Worm (Caenorhabditis elegans) whole organism, L3 larva: ENCODE measurements around the gene F43C1.7.

ENCODE experiments used
- R02D3.7 ChIP-seq: fragments of 150-350 bp; optimal IDR thresholded peaks from 2 replicates; lab custom pipeline; 2014; ENCODE audit warnings: missing biosample characterization, missing genetic modification characterization
- ZK546.5 ChIP-seq: sonication (generic microtip); optimal IDR thresholded peaks from 2 replicates; lab custom pipeline; 2017; ENCODE audit warnings: missing biosample characterization, missing genetic modification characterization
- aly-2 ChIP-seq: fragments of 150-350 bp; optimal IDR thresholded peaks from 2 replicates; lab custom pipeline; 2014; ENCODE audit warnings: missing biosample characterization, missing genetic modification characterization
- ama-1 ChIP-seq: fragments of 150-350 bp; optimal IDR thresholded peaks from 2 replicates; lab custom pipeline; 2018
- ceh-16 ChIP-seq: sonication (generic microtip); optimal IDR thresholded peaks from 2 replicates; lab custom pipeline; 2017; ENCODE audit warnings: missing biosample characterization, missing genetic modification characterization
- ceh-28 ChIP-seq: fragments of 150-350 bp; optimal IDR thresholded peaks from 2 replicates; lab custom pipeline; 2014; ENCODE audit warnings: missing biosample characterization, missing genetic modification reagents, missing genetic modification characterization
- ceh-82 ChIP-seq: fragments of 150-350 bp; optimal IDR thresholded peaks from 2 replicates; lab custom pipeline; 2014; ENCODE audit warnings: missing biosample characterization, missing genetic modification characterization
- ceh-9 ChIP-seq: sonication (generic microtip); optimal IDR thresholded peaks from 2 replicates; lab custom pipeline; 2018; ENCODE audit warnings: missing biosample characterization, missing genetic modification characterization
- daf-12 ChIP-seq: fragments of 150-350 bp; optimal IDR thresholded peaks from 2 replicates; lab custom pipeline; 2014; ENCODE audit warnings: missing biosample characterization, missing genetic modification reagents, missing genetic modification characterization
- egl-27 ChIP-seq: sonication (generic microtip); optimal IDR thresholded peaks from 4 replicates; lab custom pipeline; 2017; ENCODE audit warnings: missing biosample characterization, missing genetic modification reagents, missing genetic modification characterization
- egl-5 ChIP-seq: fragments of 150-350 bp; optimal IDR thresholded peaks from 2 replicates; lab custom pipeline; 2017; ENCODE audit warnings: missing biosample characterization, missing genetic modification reagents, missing genetic modification characterization, inconsistent platforms
- elt-1 ChIP-seq: fragments of 150-350 bp; optimal IDR thresholded peaks from 2 replicates; lab custom pipeline; 2014; ENCODE audit warnings: missing biosample characterization, missing genetic modification characterization
- elt-2 ChIP-seq: sonication (generic microtip); optimal IDR thresholded peaks from 2 replicates; lab custom pipeline; 2016; ENCODE audit warnings: missing genetic modification reagents, mild to moderate bottlenecking, missing genetic modification characterization, missing compliant biosample characterization
- elt-3 ChIP-seq, 3 experiments: fragments of 150-350 bp in 1 of 3; sonication (generic microtip) in 2 of 3; optimal IDR thresholded peaks; 2 replicates in 2 of 3; 4 replicates in 1 of 3; lab custom pipeline; 2014 to 2017; ENCODE audit warnings: missing biosample characterization in 3 of 3, missing genetic modification characterization in 3 of 3
- eor-1 ChIP-seq, 2 experiments: fragments of 150-350 bp; optimal IDR thresholded peaks; 2 replicates each; lab custom pipeline; 2014 to 2018; ENCODE audit warnings: missing biosample characterization in 2 of 2, missing genetic modification characterization in 2 of 2
- fkh-10 ChIP-seq: sonication (generic microtip); optimal IDR thresholded peaks from 2 replicates; lab custom pipeline; 2017; ENCODE audit warnings: missing biosample characterization, missing genetic modification reagents, missing genetic modification characterization
- fkh-2 ChIP-seq: fragments of 150-350 bp; optimal IDR thresholded peaks from 2 replicates; lab custom pipeline; 2014; ENCODE audit warnings: missing biosample characterization, missing genetic modification reagents, missing genetic modification characterization
- fos-1 ChIP-seq: fragments of 150-350 bp; optimal IDR thresholded peaks from 2 replicates; lab custom pipeline; 2014; ENCODE audit warnings: missing biosample characterization, missing genetic modification characterization
- hmg-11 ChIP-seq: sonication (generic microtip); optimal IDR thresholded peaks from 2 replicates; lab custom pipeline; 2016; ENCODE audit warnings: missing genetic modification characterization, missing compliant biosample characterization
- jun-1 ChIP-seq: fragments of 150-350 bp; optimal IDR thresholded peaks from 2 replicates; lab custom pipeline; 2014; ENCODE audit warnings: missing biosample characterization, missing genetic modification reagents, missing genetic modification characterization
- lin-15B ChIP-seq: fragments of 150-350 bp; optimal IDR thresholded peaks from 2 replicates; lab custom pipeline; 2014; ENCODE audit warnings: missing biosample characterization, missing genetic modification characterization
- lin-39 ChIP-seq: fragments of 150-350 bp; optimal IDR thresholded peaks from 2 replicates; lab custom pipeline; 2018; ENCODE audit warnings: missing biosample characterization, missing genetic modification reagents, missing genetic modification characterization
- lsy-12 ChIP-seq: sonication (generic microtip); optimal IDR thresholded peaks from 2 replicates; lab custom pipeline; 2016; ENCODE audit warnings: mild to moderate bottlenecking, missing genetic modification characterization, missing compliant biosample characterization
- mdl-1 ChIP-seq: fragments of 150-350 bp; optimal IDR thresholded peaks from 2 replicates; lab custom pipeline; 2014; ENCODE audit warnings: missing biosample characterization, missing genetic modification characterization
- mml-1 ChIP-seq: fragments of 150-350 bp; sonication (generic microtip); optimal IDR thresholded peaks from 3 replicates; lab custom pipeline; 2014; ENCODE audit warnings: missing biosample characterization, missing genetic modification characterization
- nfya-1 ChIP-seq: sonication (generic microtip); optimal IDR thresholded peaks from 2 replicates; lab custom pipeline; 2017; ENCODE audit warnings: missing genetic modification characterization, mild to moderate bottlenecking, missing compliant biosample characterization, antibody characterized with exemption, moderate library complexity; ENCODE audit not compliant: insufficient read depth
- nhr-11 ChIP-seq: fragments of 150-350 bp; optimal IDR thresholded peaks from 2 replicates; lab custom pipeline; 2014; ENCODE audit warnings: missing biosample characterization, missing genetic modification characterization
- nhr-12 ChIP-seq: fragments of 150-350 bp; optimal IDR thresholded peaks from 2 replicates; lab custom pipeline; 2014; ENCODE audit warnings: missing biosample characterization, missing genetic modification characterization
- nhr-23 ChIP-seq: fragments of 150-350 bp; optimal IDR thresholded peaks from 2 replicates; lab custom pipeline; 2014; ENCODE audit warnings: missing biosample characterization, missing genetic modification reagents, missing genetic modification characterization
- nhr-237 ChIP-seq: fragments of 150-350 bp; optimal IDR thresholded peaks from 2 replicates; lab custom pipeline; 2014; ENCODE audit warnings: missing biosample characterization, missing genetic modification characterization
- nhr-25 ChIP-seq: sonication (generic microtip); optimal IDR thresholded peaks from 2 replicates; lab custom pipeline; 2017; ENCODE audit warnings: missing biosample characterization, missing genetic modification characterization
- nhr-28 ChIP-seq: fragments of 150-350 bp; optimal IDR thresholded peaks from 2 replicates; lab custom pipeline; 2014; ENCODE audit warnings: missing biosample characterization, missing genetic modification characterization
- nhr-43 ChIP-seq: sonication (generic microtip); optimal IDR thresholded peaks from 2 replicates; lab custom pipeline; 2016; ENCODE audit warnings: mild to moderate bottlenecking, missing genetic modification characterization, missing compliant biosample characterization; ENCODE audit not compliant: poor library complexity, severe bottlenecking
- nhr-67 ChIP-seq: fragments of 150-350 bp; optimal IDR thresholded peaks from 2 replicates; lab custom pipeline; 2014; ENCODE audit warnings: missing biosample characterization, missing genetic modification characterization
- nhr-76 ChIP-seq: fragments of 150-350 bp; sonication (generic microtip); optimal IDR thresholded peaks from 5 replicates; lab custom pipeline; 2014; ENCODE audit warnings: missing biosample characterization, missing genetic modification characterization
- nhr-77 ChIP-seq: fragments of 150-350 bp; optimal IDR thresholded peaks from 2 replicates; lab custom pipeline; 2014; ENCODE audit warnings: missing biosample characterization, missing genetic modification characterization
- pha-4 ChIP-seq: fragments of 150-350 bp; optimal IDR thresholded peaks from 2 replicates; lab custom pipeline; 2014; ENCODE audit warnings: missing biosample characterization, missing genetic modification reagents, missing genetic modification characterization
- pqm-1 ChIP-seq: fragments of 150-350 bp; optimal IDR thresholded peaks from 2 replicates; lab custom pipeline; 2017; ENCODE audit warnings: missing biosample characterization, missing genetic modification characterization, inconsistent platforms
- sea-2 ChIP-seq: fragments of 150-350 bp; sonication (generic microtip); optimal IDR thresholded peaks from 4 replicates; lab custom pipeline; 2014; ENCODE audit warnings: missing biosample characterization, missing genetic modification reagents, missing genetic modification characterization
- skn-1 ChIP-seq: fragments of 150-350 bp; optimal IDR thresholded peaks from 2 replicates; lab custom pipeline; 2014; ENCODE audit warnings: missing biosample characterization, missing genetic modification characterization
- snpc-4 ChIP-seq: fragments of 150-350 bp; optimal IDR thresholded peaks from 2 replicates; lab custom pipeline; 2014; ENCODE audit warnings: missing biosample characterization, missing genetic modification characterization
- tbx-2 ChIP-seq: sonication (generic microtip); optimal IDR thresholded peaks from 2 replicates; lab custom pipeline; 2016; ENCODE audit warnings: mild to moderate bottlenecking, missing genetic modification characterization, missing compliant biosample characterization
- unc-39 ChIP-seq: sonication (generic microtip); optimal IDR thresholded peaks from 4 replicates; lab custom pipeline; 2017; ENCODE audit warnings: missing biosample characterization, missing genetic modification characterization
- unc-62 ChIP-seq: fragments of 150-350 bp; sonication (generic microtip); optimal IDR thresholded peaks from 4 replicates; lab custom pipeline; 2014; ENCODE audit warnings: missing biosample characterization, missing genetic modification reagents, missing genetic modification characterization
- zag-1 ChIP-seq: fragments of 150-350 bp; optimal IDR thresholded peaks from 2 replicates; lab custom pipeline; 2014; ENCODE audit warnings: missing biosample characterization, missing genetic modification characterization
- ztf-11 ChIP-seq: fragments of 150-350 bp; optimal IDR thresholded peaks from 2 replicates; lab custom pipeline; 2014; ENCODE audit warnings: missing biosample characterization, missing genetic modification characterization
- ztf-4 ChIP-seq: fragments of 150-350 bp; optimal IDR thresholded peaks from 2 replicates; lab custom pipeline; 2014; ENCODE audit warnings: missing biosample characterization, missing genetic modification characterization

F43C1.7 gene

ce11 chrIII:4196988-4197384 is 45.4 kb downstream of the F43C1.7 start, which contains the start of gene asd-1:
asd-1 (plus strand) TSS chrIII:4197285.
- TF ChIP-seq lin-39 (tag; lab: Kevin White, UChicago): no peak
- TF ChIP-seq eor-1 (tag; optimal IDR thresholded peaks at IDR 0.05; lab: Kevin White, UChicago): no peak
- TF ChIP-seq ama-1: no peak
- TF ChIP-seq ZK546.5 (tag; lab: Kevin White, UChicago): no peak
- TF ChIP-seq elt-1: no peak
- TF ChIP-seq nhr-67 (tag; lab: Kevin White, UChicago): no peak
- no peak for TF ChIP-seq R02D3.7 (tag; lab: Kevin White, UChicago)
- no peak for TF ChIP-seq fkh-2
- TF ChIP-seq elt-3 (tag; optimal IDR thresholded peaks at IDR 0.05; lab: Kevin White, UChicago): no peak
- no peak for TF ChIP-seq ztf-11 (tag; lab: Kevin White, UChicago)
- TF ChIP-seq mdl-1 (tag; lab: Kevin White, UChicago): no peak
- no peak for TF ChIP-seq pha-4
- TF ChIP-seq pqm-1: no peak
- no peak for TF ChIP-seq ceh-28 (tag; lab: Kevin White, UChicago)
- TF ChIP-seq nhr-11 (tag; lab: Kevin White, UChicago): no peak
- no peak for TF ChIP-seq fos-1 (tag; lab: Kevin White, UChicago)

ce11 chrIII:4196301-4196987 is 45.9 kb downstream of the F43C1.7 start:
- TF ChIP-seq unc-62 (GFP tag; lab: Kevin White, UChicago) (no peak), fkh-2 (no peak), nhr-67 (tag; lab: Kevin White, UChicago) (no peak), ceh-16 (tag; lab: Kevin White, UChicago) (no peak), lsy-12 (tag; lab: Kevin White, UChicago) (no peak), unc-39 (tag; lab: Kevin White, UChicago) (no peak), daf-12 (no peak), aly-2 (tag; lab: Kevin White, UChicago) (no peak), ztf-4 (no peak), lin-15B (tag; lab: Kevin White, UChicago) (peak; percentile 75), nhr-76 (tag; lab: Kevin White, UChicago) (no peak), ceh-9 (tag; lab: Kevin White, UChicago) (no peak), nfya-1 (tag; lab: Kevin White, UChicago) (peak; percentile 84), nhr-43 (tag; lab: Kevin White, UChicago) (no peak), ceh-82 (tag; lab: Kevin White, UChicago) (no peak), nhr-11 (tag; lab: Kevin White, UChicago) (no peak), nhr-237 (tag; lab: Kevin White, UChicago) (no peak), pha-4 (peak; percentile 73), jun-1 (no peak), mml-1 (tag; lab: Kevin White, UChicago) (no peak), ceh-28 (tag; lab: Kevin White, UChicago) (no peak), sea-2 (GFP tag; lab: Kevin White, UChicago) (no peak), fkh-10 (GFP tag; lab: Kevin White, UChicago) (peak; percentile 6), R02D3.7 (tag; lab: Kevin White, UChicago) (peak; percentile 22), ama-1 (no peak), mdl-1 (tag; lab: Kevin White, UChicago) (peak; percentile 85), tbx-2 (no peak), egl-5 (tag; lab: Kevin White, UChicago) (peak; percentile 20), eor-1 (tag; optimal IDR thresholded peaks at IDR 0.05; lab: Kevin White, UChicago) (no peak), elt-2 (tag; lab: Kevin White, UChicago) (no peak), egl-27 (tag; lab: Kevin White, UChicago) (no peak), skn-1 (peak; percentile 21), elt-3 (tag; optimal IDR thresholded peaks at IDR 0.05; lab: Kevin White, UChicago) (no peak), nhr-23 (tag; lab: Kevin White, UChicago) (no peak), ZK546.5 (tag; lab: Kevin White, UChicago) (no peak), lin-39 (tag; lab: Kevin White, UChicago) (peak; percentile 60), snpc-4 (tag; lab: Kevin White, UChicago) (peak; percentile 46), hmg-11 (tag; lab: Kevin White, UChicago) (no peak), elt-1 (no peak), nhr-12 (no peak), nhr-28 (tag; lab: Kevin White, UChicago) (no peak), pqm-1 (no peak), zag-1 (tag; lab: Kevin White, UChicago) (no peak), nhr-77 (tag; lab: Kevin White, UChicago) (no peak), nhr-25 (peak; percentile 58), ztf-11 (tag; lab: Kevin White, UChicago) (no peak), fos-1 (tag; lab: Kevin White, UChicago) (no peak)
